Worm (Caenorhabditis elegans): Measurements from ENCODE around the gene dnj-5.

- TF ChIP-seq W03F9.2 (tag; optimal IDR thresholded peaks at IDR 0.05): no peak
- no peak for TF ChIP-seq him-1 (tag; optimal IDR thresholded peaks at IDR 0.05)
- no peak for TF ChIP-seq dao-5 (tag; optimal IDR thresholded peaks at IDR 0.05)
Observed at ce11 chrII:6816324-6816723, 41.8 kb downstream of the dnj-5 start.
